Fruit fly (Drosophila melanogaster) whole organism, embryonic: ENCODE results near the gene jagn.

Experiments used
- ATbp ChIP-seq: fragments of 200-800 bp; sonication (Bioruptor generic); optimal IDR thresholded peaks from 2 replicates; lab custom pipeline; 2017; ENCODE audit warnings: missing biosample characterization, mild to moderate bottlenecking, missing genetic modification characterization, missing genetic modification reagents
- Atf6 ChIP-seq: fragments of 200-800 bp; sonication (Bioruptor generic); IDR thresholded peaks from 2 replicates; pipeline ENCODE4 v1.3.6; 2022; ENCODE audit warnings: missing biosample characterization, missing genetic modification characterization
- BEAF-32 ChIP-seq: fragments of 200-800 bp; sonication (Bioruptor generic); optimal IDR thresholded peaks from 3 replicates; lab custom pipeline; 2017; ENCODE audit warnings: missing biosample characterization, missing genetic modification characterization, mild to moderate bottlenecking, moderate library complexity, missing genetic modification reagents
- CG10431 ChIP-seq: fragments of 200-800 bp; sonication (Bioruptor generic); optimal IDR thresholded peaks from 3 replicates; lab custom pipeline; 2018; ENCODE audit warnings: missing biosample characterization, mild to moderate bottlenecking, missing genetic modification characterization
- CG11247 ChIP-seq: fragments of 200-800 bp; sonication (Bioruptor generic); IDR thresholded peaks from 2 replicates; pipeline ENCODE4 v1.3.6; 2022; ENCODE audit warnings: missing biosample characterization, missing genetic modification characterization
- CG12104 ChIP-seq: fragments of 200-800 bp; sonication (Bioruptor generic); optimal IDR thresholded peaks from 3 replicates; lab custom pipeline; 2016; ENCODE audit warnings: missing biosample characterization, missing genetic modification characterization
- CG14860 ChIP-seq: fragments of 200-800 bp; sonication (Bioruptor generic); IDR thresholded peaks from 3 replicates; pipeline ENCODE4 v1.3.6; 2022; ENCODE audit warnings: missing biosample characterization, missing genetic modification characterization; ENCODE audit not compliant: partially characterized antibody
- CG15479 ChIP-seq: fragments of 200-800 bp; sonication (Bioruptor generic); optimal IDR thresholded peaks from 3 replicates; lab custom pipeline; 2019; ENCODE audit warnings: missing biosample characterization, mild to moderate bottlenecking, missing genetic modification characterization, moderate library complexity
- CG1602 ChIP-seq: fragments of 200-800 bp; sonication (Bioruptor generic); optimal IDR thresholded peaks from 3 replicates; lab custom pipeline; 2016; ENCODE audit warnings: missing biosample characterization, missing genetic modification characterization
- CG1603 ChIP-seq: fragments of 200-800 bp; sonication (Bioruptor generic); optimal IDR thresholded peaks from 2 replicates; lab custom pipeline; 2019; ENCODE audit warnings: missing biosample characterization, mild to moderate bottlenecking, missing genetic modification characterization, moderate library complexity
- CG17186 ChIP-seq: fragments of 200-800 bp; sonication (Bioruptor generic); optimal IDR thresholded peaks from 3 replicates; lab custom pipeline; 2017; ENCODE audit warnings: missing biosample characterization, missing genetic modification reagents, missing genetic modification characterization
- CG17328 ChIP-seq: fragments of 200-800 bp; sonication (Bioruptor generic); IDR thresholded peaks from 2 replicates; pipeline ENCODE4 v1.3.6; 2022; ENCODE audit warnings: missing biosample characterization, missing genetic modification characterization
- CG17359 ChIP-seq: fragments of 200-800 bp; sonication (Bioruptor generic); optimal IDR thresholded peaks from 3 replicates; lab custom pipeline; 2018; ENCODE audit warnings: missing biosample characterization, mild to moderate bottlenecking, missing genetic modification characterization, moderate library complexity
- CG1792 ChIP-seq: fragments of 200-800 bp; sonication (Bioruptor generic); optimal IDR thresholded peaks from 2 replicates; lab custom pipeline; 2016; ENCODE audit warnings: missing biosample characterization, missing genetic modification characterization
- CG2116 ChIP-seq: fragments of 200-800 bp; sonication (Bioruptor generic); optimal IDR thresholded peaks from 3 replicates; lab custom pipeline; 2018; ENCODE audit warnings: missing biosample characterization, mild to moderate bottlenecking, missing genetic modification characterization
- CG2129 ChIP-seq: fragments of 200-800 bp; sonication (Bioruptor generic); IDR thresholded peaks from 2 replicates; pipeline ENCODE4 v1.3.6; 2022; ENCODE audit warnings: missing biosample characterization, missing genetic modification characterization; ENCODE audit not compliant: partially characterized antibody
- CG33213 ChIP-seq: fragments of 200-800 bp; sonication (Bioruptor generic); optimal IDR thresholded peaks from 3 replicates; lab custom pipeline; 2016; ENCODE audit warnings: missing biosample characterization, missing genetic modification characterization
- CG3847 ChIP-seq: fragments of 200-800 bp; sonication (Bioruptor generic); IDR thresholded peaks from 2 replicates; pipeline ENCODE4 v1.3.6; 2022; ENCODE audit warnings: missing biosample characterization, missing genetic modification characterization
- CG4617 ChIP-seq: fragments of 200-800 bp; sonication (Bioruptor generic); optimal IDR thresholded peaks from 3 replicates; lab custom pipeline; 2016; ENCODE audit warnings: missing biosample characterization, missing genetic modification characterization, borderline replicate concordance
- CG4730 ChIP-seq: fragments of 200-800 bp; sonication (Bioruptor generic); IDR thresholded peaks from 2 replicates; pipeline ENCODE4 v1.3.6; 2022; ENCODE audit warnings: missing biosample characterization, missing genetic modification characterization
- CG4820 ChIP-seq: fragments of 200-800 bp; sonication (Bioruptor generic); optimal IDR thresholded peaks from 3 replicates; lab custom pipeline; 2016; ENCODE audit warnings: missing biosample characterization, missing genetic modification characterization
- CG4854 ChIP-seq: fragments of 200-800 bp; sonication (Bioruptor generic); optimal IDR thresholded peaks from 2 replicates; lab custom pipeline; 2016; ENCODE audit warnings: missing biosample characterization, missing genetic modification characterization, inconsistent platforms
- CG7357 ChIP-seq: fragments of 200-800 bp; sonication (Bioruptor generic); IDR thresholded peaks from 3 replicates; pipeline ENCODE4 v1.3.6; 2022; ENCODE audit warnings: missing biosample characterization, missing genetic modification characterization
- CG8359 ChIP-seq: fragments of 200-800 bp; sonication (Bioruptor generic); optimal IDR thresholded peaks from 2 replicates; lab custom pipeline; 2017; ENCODE audit warnings: missing biosample characterization, mild to moderate bottlenecking, missing genetic modification characterization, borderline replicate concordance
- CG8924 ChIP-seq: fragments of 200-800 bp; optimal IDR thresholded peaks from 3 replicates; lab custom pipeline; 2019; ENCODE audit warnings: missing biosample characterization, mild to moderate bottlenecking, missing genetic modification characterization, moderate library complexity
- Dad ChIP-seq: fragments of 200-800 bp; sonication (Bioruptor generic); optimal IDR thresholded peaks from 3 replicates; lab custom pipeline; 2016; ENCODE audit warnings: missing biosample characterization, missing genetic modification characterization
- Doc3 ChIP-seq: fragments of 200-800 bp; sonication (Bioruptor generic); IDR thresholded peaks from 3 replicates; pipeline ENCODE4 v1.3.6; 2022; ENCODE audit warnings: missing biosample characterization, missing genetic modification characterization; ENCODE audit not compliant: partially characterized antibody
- Dref ChIP-seq: fragments of 200-800 bp; sonication (Bioruptor generic); IDR thresholded peaks from 2 replicates; pipeline ENCODE4 v1.3.6; 2022; ENCODE audit warnings: missing biosample characterization, missing genetic modification characterization
- E2f2 ChIP-seq: fragments of 200-800 bp; sonication (Bioruptor generic); IDR thresholded peaks from 2 replicates; pipeline ENCODE4 v1.3.6; 2022; ENCODE audit warnings: missing biosample characterization, missing genetic modification characterization
- Ets97D ChIP-seq: fragments of 200-800 bp; sonication (Bioruptor generic); optimal IDR thresholded peaks from 3 replicates; lab custom pipeline; 2016; ENCODE audit warnings: missing biosample characterization, missing genetic modification characterization
- HHEX ChIP-seq: fragments of 200-800 bp; sonication (Bioruptor generic); optimal IDR thresholded peaks from 3 replicates; lab custom pipeline; 2017; ENCODE audit warnings: missing biosample characterization, mild to moderate bottlenecking, missing genetic modification characterization, missing genetic modification reagents
- Hand ChIP-seq: fragments of 200-800 bp; sonication (Bioruptor generic); optimal IDR thresholded peaks from 2 replicates; lab custom pipeline; 2017; ENCODE audit warnings: mild to moderate bottlenecking, missing biosample characterization, missing genetic modification reagents, missing genetic modification characterization
- HmgZ ChIP-seq: fragments of 200-800 bp; sonication (Bioruptor generic); optimal IDR thresholded peaks from 2 replicates; lab custom pipeline; 2018; ENCODE audit warnings: missing biosample characterization, mild to moderate bottlenecking, missing genetic modification characterization
- MBD-R2 ChIP-seq: fragments of 200-800 bp; sonication (Bioruptor generic); IDR thresholded peaks from 2 replicates; pipeline ENCODE4 v1.3.6; 2022; ENCODE audit warnings: missing biosample characterization, missing genetic modification characterization
- Myb ChIP-seq: fragments of 200-800 bp; sonication (Bioruptor generic); optimal IDR thresholded peaks from 2 replicates; lab custom pipeline; 2016; ENCODE audit warnings: missing biosample characterization, missing genetic modification characterization
- Nf-YB ChIP-seq: fragments of 200-800 bp; sonication (Bioruptor generic); optimal IDR thresholded peaks from 3 replicates; lab custom pipeline; 2019; ENCODE audit warnings: missing biosample characterization, mild to moderate bottlenecking, missing genetic modification characterization, moderate library complexity
- Nf-YC ChIP-seq: fragments of 200-800 bp; optimal IDR thresholded peaks from 3 replicates; lab custom pipeline; 2019; ENCODE audit warnings: missing biosample characterization, mild to moderate bottlenecking, missing genetic modification characterization, moderate library complexity
- Sry-δ ChIP-seq: fragments of 200-800 bp; sonication (Bioruptor generic); optimal IDR thresholded peaks from 2 replicates; lab custom pipeline; 2016; ENCODE audit warnings: missing biosample characterization, missing genetic modification characterization
- TFAM ChIP-seq: fragments of 200-800 bp; sonication (Bioruptor generic); optimal IDR thresholded peaks from 2 replicates; lab custom pipeline; 2017; ENCODE audit warnings: missing biosample characterization, missing genetic modification characterization, inconsistent platforms
- cas ChIP-seq: fragments of 200-800 bp; sonication (Bioruptor generic); IDR thresholded peaks from 2 replicates; pipeline ENCODE4 v1.3.6; 2022; ENCODE audit warnings: missing biosample characterization, missing genetic modification characterization
- disco-r ChIP-seq: fragments of 200-800 bp; sonication (Bioruptor generic); optimal IDR thresholded peaks from 2 replicates; lab custom pipeline; 2016; ENCODE audit warnings: missing biosample characterization, missing genetic modification characterization
- eyg ChIP-seq: fragments of 200-800 bp; sonication (Bioruptor generic); optimal IDR thresholded peaks from 3 replicates; lab custom pipeline; 2016; ENCODE audit warnings: missing biosample characterization, missing genetic modification characterization
- gro ChIP-seq: fragments of 200-800 bp; sonication (Bioruptor generic); optimal IDR thresholded peaks from 2 replicates; lab custom pipeline; 2016; ENCODE audit warnings: missing biosample characterization, missing genetic modification characterization
- gt ChIP-seq: fragments of 200-800 bp; sonication (Bioruptor generic); IDR thresholded peaks from 2 replicates; pipeline ENCODE4 v1.3.6; 2022; ENCODE audit warnings: missing biosample characterization, missing genetic modification characterization
- lilli ChIP-seq: fragments of 200-800 bp; sonication (Bioruptor generic); optimal IDR thresholded peaks from 3 replicates; lab custom pipeline; 2016; ENCODE audit warnings: missing biosample characterization, missing genetic modification characterization
- lmd ChIP-seq: fragments of 200-800 bp; sonication (Bioruptor generic); IDR thresholded peaks from 2 replicates; pipeline ENCODE4 v1.3.6; 2022; ENCODE audit warnings: missing biosample characterization, missing genetic modification characterization
- schlank ChIP-seq: fragments of 200-800 bp; sonication (Bioruptor generic); optimal IDR thresholded peaks from 2 replicates; lab custom pipeline; 2018; ENCODE audit warnings: missing biosample characterization, mild to moderate bottlenecking, missing genetic modification characterization
- slp2 ChIP-seq: fragments of 200-800 bp; sonication (Bioruptor generic); optimal IDR thresholded peaks from 2 replicates; lab custom pipeline; 2016; ENCODE audit warnings: missing biosample characterization, missing genetic modification characterization
- sna ChIP-seq: fragments of 200-800 bp; sonication (Bioruptor generic); IDR thresholded peaks from 2 replicates; pipeline ENCODE4 v1.3.6; 2022; ENCODE audit warnings: missing biosample characterization, missing genetic modification characterization; ENCODE audit not compliant: partially characterized antibody
- stwl ChIP-seq: fragments of 200-800 bp; sonication (Bioruptor generic); optimal IDR thresholded peaks from 3 replicates; lab custom pipeline; 2018; ENCODE audit warnings: missing biosample characterization, mild to moderate bottlenecking, missing genetic modification characterization, moderate library complexity
- unc-4 ChIP-seq: fragments of 200-800 bp; sonication (Bioruptor generic); IDR thresholded peaks from 2 replicates; pipeline ENCODE4 v1.3.6; 2022; ENCODE audit warnings: missing biosample characterization, missing genetic modification characterization; ENCODE audit not compliant: partially characterized antibody

Gene jagn

dm6 chr3R:5821243-5821642 is 42.1 kb downstream of the jagn start, which contains the start of gene Hpr1 (continued):
- TF ChIP-seq CG4617 (GFP tag; lab: Kevin White, UChicago) (peak; percentile 68), unc-4 (GFP tag; lab: Robert Waterston, UW) (peak; percentile 47; the same call in 1 of the 2 replicates), CG4854 (GFP tag; lab: Kevin White, UChicago) (no peak), MBD-R2 (GFP tag; lab: Robert Waterston, UW) (peak; percentile 81), CG15479 (GFP tag; lab: Kevin White, UChicago) (no peak), CG8924 (tag; lab: Kevin White, UChicago) (no peak), eyg (GFP tag; lab: Kevin White, UChicago) (no peak), lilli (GFP tag; lab: Kevin White, UChicago) (no peak), BEAF-32 (peak; percentile 47), HHEX (GFP tag; lab: Kevin White, UChicago) (no peak), sna (peak; percentile 51; the same call in 1 of the 2 replicates), ATbp (GFP tag; lab: Kevin White, UChicago) (no peak), CG10431 (no peak), Ets97D (GFP tag; lab: Kevin White, UChicago) (peak; percentile 33), gt (GFP tag; lab: Robert Waterston, UW) (no peak), slp2 (no peak), CG7357 (GFP tag; lab: Robert Waterston, UW) (no peak), CG14860 (GFP tag; lab: Robert Waterston, UW) (no peak), CG33213 (no peak), CG2116 (GFP tag; lab: Kevin White, UChicago) (peak; percentile 57), cas (GFP tag; lab: Robert Waterston, UW) (no peak), CG4820 (no peak), CG11247 (no peak), Doc3 (GFP tag; lab: Robert Waterston, UW) (peak; percentile 23; the same call in 1 of the 3 replicates), schlank (tag; lab: Kevin White, UChicago) (no peak), CG1603 (tag; lab: Kevin White, UChicago) (peak; percentile 36), CG2129 (GFP tag; lab: Robert Waterston, UW) (no peak), CG12104 (no peak), lmd (GFP tag; lab: Robert Waterston, UW) (no peak), HmgZ (tag; lab: Kevin White, UChicago) (no peak), E2f2 (GFP tag; lab: Robert Waterston, UW) (peak; percentile 93), gro (no peak), CG17328 (no peak), disco-r (GFP tag; lab: Kevin White, UChicago) (no peak), Hand (GFP tag; lab: Kevin White, UChicago) (no peak), Nf-YC (tag; lab: Kevin White, UChicago) (no peak), stwl (tag; lab: Kevin White, UChicago) (peak; percentile 68), CG4730 (GFP tag; lab: Robert Waterston, UW) (no peak), Sry-δ (GFP tag; lab: Kevin White, UChicago) (peak; percentile 42), CG17359 (tag; lab: Kevin White, UChicago) (peak; percentile 28), Atf6 (GFP tag; lab: Robert Waterston, UW) (no peak), CG1792 (GFP tag; lab: Kevin White, UChicago) (no peak), Nf-YB (GFP tag; lab: Kevin White, UChicago) (no peak), CG8359 (GFP tag; lab: Kevin White, UChicago) (no peak), Dad (no peak), CG1602 (GFP tag; lab: Kevin White, UChicago) (no peak), CG3847 (0 out of 2 replicates have a peak, but pooled peaks have one; percentile 25), CG17186 (peak; percentile 84), Myb (GFP tag; lab: Kevin White, UChicago) (peak; percentile 31), TFAM (no peak), Dref (GFP tag; lab: Robert Waterston, UW) (peak; percentile 77)
